Worm (Caenorhabditis elegans): ENCODE data around the gene T24F1.4.

Gene T24F1.4

ce11 chrII:11319591-11319990, 5.5 kb upstream of the T24F1.4 start, which contains the start of gene nlp-51:
Gene nlp-51, minus strand, starts transcription at chrII:11319691.
- TF ChIP-seq madf-8 (GFP tag; conservative IDR thresholded peaks at IDR 0.05) (no peak), ZK185.1 (tag; optimal IDR thresholded peaks at IDR 0.05; ENCODE audit: poor library complexity, severe bottlenecking) (no peak), gei-17 (GFP tag; optimal IDR thresholded peaks at IDR 0.05) (no peak), F57A8.1 (GFP tag; optimal IDR thresholded peaks at IDR 0.05) (no peak), T26A5.8 (tag; optimal IDR thresholded peaks at IDR 0.05) (no peak), attf-6 (GFP tag; IDR thresholded peaks at IDR 0.05) (no peak), lir-1 (GFP tag; conservative IDR thresholded peaks at IDR 0.05) (no peak), cebp-2 (GFP tag; IDR thresholded peaks at IDR 0.05) (no peak), rpc-1 (optimal IDR thresholded peaks at IDR 0.05) (no peak), rpc-1 (tag; optimal IDR thresholded peaks at IDR 0.05) (no peak), Y67H2A.10 (GFP tag; conservative IDR thresholded peaks at IDR 0.05) (no peak), nhr-27 (tag; optimal IDR thresholded peaks at IDR 0.05) (no peak), ztf-26 (tag; optimal IDR thresholded peaks at IDR 0.05) (no peak), ccch-3 (GFP tag; optimal IDR thresholded peaks at IDR 0.05) (no peak), somi-1 (GFP tag; optimal IDR thresholded peaks at IDR 0.05) (no peak)

DNA sequence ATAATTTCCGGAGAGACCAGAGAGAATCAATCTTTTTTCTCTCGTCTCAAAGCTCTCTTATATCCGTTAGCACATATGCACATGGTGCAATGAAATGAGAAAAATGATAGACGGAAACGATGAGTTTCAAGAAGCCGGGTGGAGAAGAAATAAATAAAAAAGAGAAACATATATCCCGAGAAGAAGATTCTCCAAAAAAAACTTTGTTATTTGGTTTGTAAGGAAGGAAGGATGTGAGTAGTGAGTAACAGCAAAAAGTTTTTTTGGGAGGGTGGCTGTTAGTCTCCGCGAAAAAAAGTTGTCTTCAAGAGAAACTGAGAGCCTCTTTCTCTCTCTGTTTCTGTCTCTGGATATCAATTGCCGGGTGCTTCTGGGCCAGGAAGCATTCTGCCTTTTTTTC, 2.6 kb upstream of the T24F1.4 start:
- no peak for TF ChIP-seq T26A5.8 (tag; optimal IDR thresholded peaks at IDR 0.05)

DNA sequence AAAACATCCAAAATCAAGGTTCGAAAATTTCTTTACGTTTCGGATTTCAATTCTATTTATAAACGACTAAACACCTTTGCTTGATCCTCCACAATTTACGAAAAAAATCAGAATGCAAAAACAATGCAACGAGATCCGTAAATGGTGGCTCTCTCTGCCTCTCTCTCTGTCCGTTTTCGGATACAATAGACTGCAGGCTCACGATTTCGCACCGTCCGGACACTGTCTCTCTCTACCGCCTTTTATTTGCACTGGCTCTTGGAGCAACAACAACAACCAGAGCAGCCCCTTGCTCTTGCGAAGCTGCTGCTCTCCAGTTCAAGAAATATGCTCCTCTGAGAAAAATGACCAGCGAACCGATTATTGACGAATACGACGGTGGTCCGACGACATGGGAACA, 1.8 kb downstream of the T24F1.4 start, which contains the start of gene T24F1.7:
Gene T24F1.7, plus strand, starts transcription at position 301 of the 400 bp plus-strand sequence.
- TF ChIP-seq madf-8 (GFP tag; conservative IDR thresholded peaks at IDR 0.05) (no peak), let-526 (GFP tag; IDR thresholded peaks at IDR 0.05) (no peak), ZK185.1 (tag; optimal IDR thresholded peaks at IDR 0.05; ENCODE audit: poor library complexity, severe bottlenecking) (no peak), nfyb-1 (GFP tag; IDR thresholded peaks at IDR 0.05) (no peak), B0035.1 (tag; optimal IDR thresholded peaks at IDR 0.05) (no peak), unc-62 (GFP tag; optimal IDR thresholded peaks at IDR 0.05) (no peak), somi-1 (GFP tag; optimal IDR thresholded peaks at IDR 0.05) (no peak), dox-1 (GFP tag; IDR thresholded peaks at IDR 0.05) (no peak), fkh-3 (tag; optimal IDR thresholded peaks at IDR 0.05) (no peak)

ce11 chrII:11307953-11308352, 6.1 kb downstream of the T24F1.4 start:
- no peak for TF ChIP-seq repo-1 (tag; optimal IDR thresholded peaks at IDR 0.05)
- no peak for TF ChIP-seq F57C9.4 (tag; optimal IDR thresholded peaks at IDR 0.05)
- no peak for TF ChIP-seq F33H1.4 (GFP tag; IDR thresholded peaks at IDR 0.05)
- no peak for TF ChIP-seq egl-44 (GFP tag; IDR thresholded peaks at IDR 0.05)
- no peak for TF ChIP-seq Y56A3A.18 (GFP tag; IDR thresholded peaks at IDR 0.05)
- no peak for TF ChIP-seq sdz-38 (tag; optimal IDR thresholded peaks at IDR 0.05)
- no peak for TF ChIP-seq ztf-6 (GFP tag; IDR thresholded peaks at IDR 0.05)
- TF ChIP-seq F10E7.11 (tag; optimal IDR thresholded peaks at IDR 0.05): no peak
- no peak for TF ChIP-seq madf-10 (tag; optimal IDR thresholded peaks at IDR 0.05)
- no peak for TF ChIP-seq ets-4 (GFP tag; optimal IDR thresholded peaks at IDR 0.05)
- TF ChIP-seq F52B5.7 (tag; optimal IDR thresholded peaks at IDR 0.05): no peak
- TF ChIP-seq tbp1 (GFP tag; optimal IDR thresholded peaks at IDR 0.05): no peak
- no peak for TF ChIP-seq tlf-1 (GFP tag; optimal IDR thresholded peaks at IDR 0.05)
- no peak for TF ChIP-seq madf-3 (GFP tag; IDR thresholded peaks at IDR 0.05)
- no peak for TF ChIP-seq ztf-18 (tag; optimal IDR thresholded peaks at IDR 0.05)
- TF ChIP-seq gei-17 (GFP tag; optimal IDR thresholded peaks at IDR 0.05): no peak
- no peak for TF ChIP-seq ztf-3 (GFP tag; optimal IDR thresholded peaks at IDR 0.05)
- TF ChIP-seq nhr-80 (tag; optimal IDR thresholded peaks at IDR 0.05): no peak
- no peak for TF ChIP-seq ztf-28 (GFP tag; IDR thresholded peaks at IDR 0.05)
